Fruit fly (Drosophila melanogaster) S2 (cell line): Measurements from ENCODE around the gene Bka.

Source experiments
- CG8478 ChIP-seq: fragments of >200 bp; optimal IDR thresholded peaks from 2 replicates; lab custom pipeline; 2018
- CTCF ChIP-seq, 2 experiments: fragments of >200 bp; optimal IDR thresholded peaks; 2 replicates each; lab custom pipeline; 2018

dm6 chr2L:9850788-9851187 lies 44.3 kb upstream of the Bka start:
- no peak for TF ChIP-seq CTCF (optimal IDR thresholded peaks at IDR 0.05; lab: Kevin White, UChicago)
- TF ChIP-seq CG8478 (lab: Kevin White, UChicago), result no peak
